Worm (Caenorhabditis elegans) whole organism, L1 larva: ENCODE measurements around the gene C25E10.12.

Source experiments
- C04F5.9 ChIP-seq: sonication (generic microtip); optimal IDR thresholded peaks from 2 replicates; lab custom pipeline; 2016; ENCODE audit warnings: missing genetic modification characterization, missing compliant biosample characterization
- C16A3.4 ChIP-seq: fragments of 150-350 bp; optimal IDR thresholded peaks from 2 replicates; lab custom pipeline; 2014; ENCODE audit warnings: missing biosample characterization, missing genetic modification characterization
- C34B4.2 ChIP-seq: sonication (generic microtip); optimal IDR thresholded peaks from 2 replicates; lab custom pipeline; 2017; ENCODE audit warnings: mild to moderate bottlenecking, missing genetic modification characterization, missing compliant biosample characterization
- F16B12.6 ChIP-seq: fragments of 150-350 bp; optimal IDR thresholded peaks from 2 replicates; lab custom pipeline; 2014; ENCODE audit warnings: missing biosample characterization, missing genetic modification characterization
- Y116A8C.19 ChIP-seq: sonication (generic microtip); optimal IDR thresholded peaks from 2 replicates; lab custom pipeline; 2016; ENCODE audit warnings: missing compliant biosample characterization, missing genetic modification characterization, borderline replicate concordance
- aha-1 ChIP-seq: fragments of 150-350 bp; optimal IDR thresholded peaks from 2 replicates; lab custom pipeline; 2014; ENCODE audit warnings: missing biosample characterization, missing genetic modification characterization
- alr-1 ChIP-seq: fragments of 200-800 bp; sonication (Bioruptor generic); optimal IDR thresholded peaks from 2 replicates; lab custom pipeline; 2018; ENCODE audit warnings: borderline replicate concordance, mild to moderate bottlenecking, missing genetic modification characterization, missing compliant biosample characterization
- aly-2 ChIP-seq: fragments of 150-350 bp; optimal IDR thresholded peaks from 2 replicates; lab custom pipeline; 2014; ENCODE audit warnings: missing biosample characterization, missing genetic modification characterization
- blmp-1 ChIP-seq: fragments of 150-350 bp; optimal IDR thresholded peaks from 2 replicates; lab custom pipeline; 2014; ENCODE audit warnings: missing biosample characterization, missing genetic modification characterization
- ceh-63 ChIP-seq: fragments of 200-800 bp; sonication (Bioruptor generic); optimal IDR thresholded peaks from 2 replicates; lab custom pipeline; 2018; ENCODE audit warnings: mild to moderate bottlenecking, missing genetic modification characterization, missing compliant biosample characterization
- ceh-82 ChIP-seq, 3 experiments: fragments of 150-350 bp in 1 of 3; sonication (generic microtip) in 2 of 3; optimal IDR thresholded peaks; 2 replicates each; lab custom pipeline; 2014 to 2017; ENCODE audit warnings: missing biosample characterization in 3 of 3, missing genetic modification characterization in 3 of 3
- ceh-90 ChIP-seq: sonication (generic microtip); optimal IDR thresholded peaks from 2 replicates; lab custom pipeline; 2016; ENCODE audit warnings: missing genetic modification characterization, missing compliant biosample characterization
- efl-1 ChIP-seq, 4 experiments: fragments of 150-350 bp; optimal IDR thresholded peaks in 3 of 4; peaks in 1 of 4; 1 replicate in 1 of 4; 2 replicates in 3 of 4; lab custom pipeline; 2014; ENCODE audit warnings: missing biosample characterization in 2 of 4, missing genetic modification characterization in 2 of 4, missing genetic modification reagents in 2 of 4
- egl-13 ChIP-seq: sonication (generic microtip); optimal IDR thresholded peaks from 2 replicates; lab custom pipeline; 2016; ENCODE audit warnings: missing genotype, missing genetic modification reagents, missing genetic modification characterization, missing compliant biosample characterization
- egl-27 ChIP-seq, 2 experiments: fragments of 150-350 bp in 1 of 2; sonication (generic microtip); optimal IDR thresholded peaks; 3 replicates each; lab custom pipeline; 2017 to 2018; ENCODE audit warnings: missing biosample characterization in 2 of 2, missing genetic modification characterization in 2 of 2, missing genetic modification reagents in 2 of 2
- elt-2 ChIP-seq: sonication (generic microtip); optimal IDR thresholded peaks from 2 replicates; lab custom pipeline; 2016; ENCODE audit warnings: missing genetic modification characterization, mild to moderate bottlenecking, inconsistent platforms, missing compliant biosample characterization, missing genetic modification reagents
- elt-3 ChIP-seq, 6 experiments: fragments of 150-350 bp in 1 of 6; sonication (generic microtip); optimal IDR thresholded peaks; 2 replicates each; lab custom pipeline; 2017 to 2018; ENCODE audit warnings: missing biosample characterization in 6 of 6, missing genetic modification characterization in 6 of 6, inconsistent platforms in 1 of 6
- fkh-10 ChIP-seq: sonication (generic microtip); optimal IDR thresholded peaks from 2 replicates; lab custom pipeline; 2017; ENCODE audit warnings: missing biosample characterization, missing genetic modification reagents, missing genetic modification characterization
- fkh-4 ChIP-seq: sonication (generic microtip); optimal IDR thresholded peaks from 2 replicates; lab custom pipeline; 2016; ENCODE audit warnings: missing compliant biosample characterization, missing genetic modification characterization, borderline replicate concordance
- fos-1 ChIP-seq: fragments of 150-350 bp; optimal IDR thresholded peaks from 2 replicates; lab custom pipeline; 2014; ENCODE audit warnings: missing biosample characterization, missing genetic modification characterization
- grh-1 ChIP-seq: fragments of 200-800 bp; sonication (Bioruptor generic); IDR thresholded peaks from 2 replicates; pipeline ENCODE4 v1.3.6; 2022; ENCODE audit warnings: missing genetic modification reagents, missing genetic modification characterization, missing compliant biosample characterization
- hpl-2 ChIP-seq: fragments of 150-350 bp; optimal IDR thresholded peaks from 2 replicates; lab custom pipeline; 2014; ENCODE audit warnings: missing biosample characterization, missing genetic modification reagents, missing genetic modification characterization
- irx-1 ChIP-seq: sonication (generic microtip); optimal IDR thresholded peaks from 2 replicates; lab custom pipeline; 2016; ENCODE audit warnings: missing genetic modification characterization, missing compliant biosample characterization
- isw-1 ChIP-seq: fragments of 200-800 bp; sonication (Bioruptor generic); IDR thresholded peaks from 2 replicates; pipeline ENCODE4 v1.3.6; 2022; ENCODE audit warnings: missing genetic modification characterization, missing compliant biosample characterization
- jun-1 ChIP-seq: fragments of 150-350 bp; optimal IDR thresholded peaks from 2 replicates; lab custom pipeline; 2014; ENCODE audit warnings: missing biosample characterization, missing genetic modification reagents, missing genetic modification characterization
- lin-15B ChIP-seq: fragments of 150-350 bp; sonication (generic microtip); optimal IDR thresholded peaks from 3 replicates; lab custom pipeline; 2014; ENCODE audit warnings: missing biosample characterization, missing genetic modification characterization
- lin-35 ChIP-seq, 2 experiments: fragments of 150-350 bp; optimal IDR thresholded peaks; 2 replicates each; lab custom pipeline; 2014; ENCODE audit warnings: missing biosample characterization in 2 of 2, missing genetic modification characterization in 2 of 2, missing genetic modification reagents in 2 of 2
- lsy-2 ChIP-seq, 2 experiments: fragments of 150-350 bp; optimal IDR thresholded peaks; 2 replicates each; lab custom pipeline; 2014; ENCODE audit warnings: missing biosample characterization in 2 of 2, missing genetic modification characterization in 2 of 2
- mef-2 ChIP-seq: fragments of 150-350 bp; optimal IDR thresholded peaks from 2 replicates; lab custom pipeline; 2014; ENCODE audit warnings: missing biosample characterization, missing genetic modification characterization
- mep-1 ChIP-seq: fragments of 150-350 bp; optimal IDR thresholded peaks from 2 replicates; lab custom pipeline; 2014; ENCODE audit warnings: missing biosample characterization, missing genetic modification characterization
- nhr-11 ChIP-seq: fragments of 150-350 bp; optimal IDR thresholded peaks from 2 replicates; lab custom pipeline; 2014; ENCODE audit warnings: missing biosample characterization, missing genetic modification characterization
- nhr-19 ChIP-seq: fragments of 200-800 bp; sonication (Bioruptor generic); conservative IDR thresholded peaks from 2 replicates; pipeline ENCODE4 v1.3.6; 2022; ENCODE audit warnings: missing genetic modification characterization, missing compliant biosample characterization
- nhr-237 ChIP-seq: fragments of 150-350 bp; optimal IDR thresholded peaks from 2 replicates; lab custom pipeline; 2014; ENCODE audit warnings: missing biosample characterization, missing genetic modification characterization
- nhr-71 ChIP-seq: sonication (generic microtip); optimal IDR thresholded peaks from 2 replicates; lab custom pipeline; 2016; ENCODE audit warnings: mild to moderate bottlenecking, missing genetic modification characterization, moderate library complexity, missing compliant biosample characterization
- nhr-77 ChIP-seq: fragments of 150-350 bp; optimal IDR thresholded peaks from 2 replicates; lab custom pipeline; 2014; ENCODE audit warnings: missing biosample characterization, missing genetic modification characterization
- nhr-84 ChIP-seq: sonication (generic microtip); optimal IDR thresholded peaks from 2 replicates; lab custom pipeline; 2017; ENCODE audit warnings: missing biosample characterization, missing genetic modification characterization
- nhr-85 ChIP-seq: sonication (generic microtip); peaks from one replicate; lab custom pipeline; 2016; ENCODE audit warnings: missing genetic modification characterization, inconsistent platforms, missing compliant biosample characterization
- nhr-90 ChIP-seq: sonication (generic microtip); optimal IDR thresholded peaks from 2 replicates; lab custom pipeline; 2016; ENCODE audit warnings: mild to moderate bottlenecking, missing genetic modification characterization, missing compliant biosample characterization; ENCODE audit not compliant: poor library complexity
- pag-3 ChIP-seq: sonication (generic microtip); optimal IDR thresholded peaks from 2 replicates; lab custom pipeline; 2017; ENCODE audit warnings: missing genetic modification characterization, mild to moderate bottlenecking, missing compliant biosample characterization, antibody characterized with exemption, borderline replicate concordance; ENCODE audit not compliant: insufficient read depth
- pax-3 ChIP-seq: fragments of 200-800 bp; sonication (Bioruptor generic); optimal IDR thresholded peaks from 2 replicates; lab custom pipeline; 2018; ENCODE audit warnings: mild to moderate bottlenecking, missing genetic modification characterization, moderate library complexity, missing compliant biosample characterization
- pqm-1 ChIP-seq: sonication (generic microtip); optimal IDR thresholded peaks from 3 replicates; lab custom pipeline; 2017; ENCODE audit warnings: missing biosample characterization, missing genetic modification characterization
- skn-1 ChIP-seq: fragments of 150-350 bp; optimal IDR thresholded peaks from 2 replicates; lab custom pipeline; 2014; ENCODE audit warnings: missing biosample characterization, missing genetic modification characterization
- sptf-1 ChIP-seq: fragments of 150-350 bp; optimal IDR thresholded peaks from 2 replicates; lab custom pipeline; 2014; ENCODE audit warnings: missing biosample characterization, missing genetic modification characterization
- sup-37 ChIP-seq: fragments of 200-800 bp; sonication (Bioruptor generic); optimal IDR thresholded peaks from 2 replicates; lab custom pipeline; 2018; ENCODE audit warnings: mild to moderate bottlenecking, missing genetic modification characterization, missing compliant biosample characterization
- swsn-7 ChIP-seq: sonication (generic microtip); optimal IDR thresholded peaks from 2 replicates; lab custom pipeline; 2016; ENCODE audit warnings: missing genetic modification characterization, missing compliant biosample characterization
- unc-130 ChIP-seq: fragments of 150-350 bp; optimal IDR thresholded peaks from 2 replicates; lab custom pipeline; 2017; ENCODE audit warnings: missing biosample characterization, missing genetic modification characterization, inconsistent platforms
- unc-86 ChIP-seq: sonication (generic microtip); optimal IDR thresholded peaks from 2 replicates; lab custom pipeline; 2016; ENCODE audit warnings: missing genetic modification characterization, missing compliant biosample characterization
- unc-98 ChIP-seq: fragments of 200-800 bp; sonication (Bioruptor generic); IDR thresholded peaks from 2 replicates; pipeline ENCODE4 v1.3.6; 2022; ENCODE audit warnings: missing genetic modification characterization, missing compliant biosample characterization
- xbp-1 ChIP-seq: sonication (generic microtip); optimal IDR thresholded peaks from 2 replicates; lab custom pipeline; 2016; ENCODE audit warnings: missing genetic modification characterization, missing compliant biosample characterization
- zip-4 ChIP-seq: fragments of 200-800 bp; sonication (Bioruptor generic); optimal IDR thresholded peaks from 2 replicates; lab custom pipeline; 2018; ENCODE audit warnings: mild to moderate bottlenecking, missing genetic modification characterization, moderate library complexity, missing compliant biosample characterization

Gene C25E10.12

ce11 chrV:9095613-9096317, 33.5 kb upstream of the C25E10.12 start, which contains the start of gene F21C10.10 (continued):
- TF ChIP-seq ceh-63 (GFP tag; lab: Kevin White, UChicago) (no peak), mef-2 (tag; lab: Kevin White, UChicago) (no peak), fos-1 (no peak), isw-1 (no peak), elt-2 (tag; lab: Kevin White, UChicago) (peak; percentile 83), lin-35 (GFP tag; optimal IDR thresholded peaks at IDR 0.05; lab: Kevin White, UChicago) (peak; percentile 58 to 87), F16B12.6 (no peak), C16A3.4 (tag; lab: Kevin White, UChicago) (peak; percentile 75), nhr-71 (tag; lab: Kevin White, UChicago) (peak; percentile 94), pqm-1 (no peak), unc-86 (no peak), alr-1 (tag; lab: Kevin White, UChicago) (no peak), sptf-1 (no peak), mep-1 (peak; percentile 87), nhr-84 (no peak), Y116A8C.19 (tag; lab: Kevin White, UChicago) (no peak), nhr-77 (tag; lab: Kevin White, UChicago) (peak; percentile 36), fkh-10 (GFP tag; lab: Kevin White, UChicago) (no peak), C34B4.2 (tag; lab: Kevin White, UChicago) (no peak), nhr-11 (tag; lab: Kevin White, UChicago) (peak; percentile 23), xbp-1 (tag; lab: Kevin White, UChicago) (peak; percentile 53), aha-1 (no peak), hpl-2 (GFP tag; lab: Kevin White, UChicago) (no peak), ceh-82 (tag; optimal IDR thresholded peaks at IDR 0.05; lab: Kevin White, UChicago) (peak in 2 of 3 experiments; percentile 9 to 31), nhr-85 (tag; lab: Kevin White, UChicago) (peak; percentile 99), efl-1 (optimal IDR thresholded peaks at IDR 0.05; lab: Kevin White, UChicago) (peak; percentile 46 to 51), efl-1 (GFP tag; optimal IDR thresholded peaks at IDR 0.05 in 1 of 2; lab: Kevin White, UChicago) (peak; percentile 28 to 95), jun-1 (tag; lab: Kevin White, UChicago) (peak; percentile 41), grh-1 (peak; percentile 67), unc-98 (GFP tag; lab: Robert Waterston, UW) (no peak), lin-15B (tag; lab: Kevin White, UChicago) (no peak), irx-1 (tag; lab: Kevin White, UChicago) (peak; percentile 69), lsy-2 (tag; optimal IDR thresholded peaks at IDR 0.05; lab: Kevin White, UChicago) (peak; percentile 70 to 74), ceh-90 (tag; lab: Kevin White, UChicago) (no peak)

ce11 chrV:9094976-9095375, 32.7 kb upstream of the C25E10.12 start:
- no peak for TF ChIP-seq egl-27 (tag; optimal IDR thresholded peaks at IDR 0.05; lab: Kevin White, UChicago)
- TF ChIP-seq fkh-4 (tag; lab: Kevin White, UChicago) = no peak
- TF ChIP-seq ceh-90 (tag; lab: Kevin White, UChicago) = no peak
- TF ChIP-seq nhr-19 (GFP tag; lab: Robert Waterston, UW) = peak; percentile 80
- TF ChIP-seq C34B4.2 (tag; lab: Kevin White, UChicago) = no peak
- TF ChIP-seq nhr-11 (tag; lab: Kevin White, UChicago) = no peak
- no peak for TF ChIP-seq pag-3
- no peak for TF ChIP-seq xbp-1 (tag; lab: Kevin White, UChicago)
- no peak for TF ChIP-seq blmp-1
- peak in 1 of 2 experiments; percentile 14 for TF ChIP-seq lin-35 (GFP tag; optimal IDR thresholded peaks at IDR 0.05; lab: Kevin White, UChicago)
- no peak for TF ChIP-seq C04F5.9 (tag; lab: Kevin White, UChicago)
- no peak for TF ChIP-seq hpl-2 (GFP tag; lab: Kevin White, UChicago)
- no peak for TF ChIP-seq elt-3 (tag; optimal IDR thresholded peaks at IDR 0.05; lab: Kevin White, UChicago)
- no peak for TF ChIP-seq egl-13
- no peak for TF ChIP-seq nhr-237 (tag; lab: Kevin White, UChicago)
- no peak for TF ChIP-seq sup-37 (GFP tag; lab: Kevin White, UChicago)
- TF ChIP-seq grh-1 = no peak
- no peak for TF ChIP-seq nhr-90
- TF ChIP-seq skn-1 (tag; lab: Kevin White, UChicago) = peak; percentile 20
- no peak for TF ChIP-seq zip-4
- no peak for TF ChIP-seq swsn-7 (tag; lab: Kevin White, UChicago)
- no peak for TF ChIP-seq unc-130 (tag; lab: Kevin White, UChicago)
- TF ChIP-seq aly-2 (tag; lab: Kevin White, UChicago) = no peak
- TF ChIP-seq pax-3 (tag; lab: Kevin White, UChicago) = no peak
- TF ChIP-seq ceh-82 (tag; optimal IDR thresholded peaks at IDR 0.05; lab: Kevin White, UChicago) = no peak
- TF ChIP-seq unc-98 (GFP tag; lab: Robert Waterston, UW) = no peak
